Fruit fly (Drosophila melanogaster) whole organism, pupa: Measurements from ENCODE around the gene Rbp.

Experiments
- CG10348 ChIP-seq: fragments of 200-800 bp; sonication (Bioruptor generic); IDR thresholded peaks from 2 replicates; pipeline ENCODE4 v1.3.6; 2022; ENCODE audit warnings: missing biosample characterization, missing genetic modification characterization
- CG12605 ChIP-seq: fragments of 200-800 bp; sonication (Bioruptor generic); IDR thresholded peaks from 2 replicates; pipeline ENCODE4 v1.3.6; 2022; ENCODE audit warnings: missing biosample characterization, missing genetic modification characterization
- CG13204 ChIP-seq: fragments of 200-800 bp; sonication (Bioruptor generic); optimal IDR thresholded peaks from 2 replicates; lab custom pipeline; 2018; ENCODE audit warnings: missing biosample characterization, mild to moderate bottlenecking, missing genetic modification characterization, moderate library complexity
- CG14655 ChIP-seq: fragments of 200-800 bp; sonication (Bioruptor generic); optimal IDR thresholded peaks from 3 replicates; lab custom pipeline; 2017; ENCODE audit warnings: mild to moderate bottlenecking, missing biosample characterization, missing genetic modification reagents, missing genetic modification characterization
- CG15710 ChIP-seq: fragments of 200-800 bp; sonication (Bioruptor generic); optimal IDR thresholded peaks from 2 replicates; lab custom pipeline; 2018; ENCODE audit warnings: missing biosample characterization, mild to moderate bottlenecking, missing genetic modification characterization, moderate library complexity
- CG17806 ChIP-seq: fragments of 200-800 bp; sonication (Bioruptor generic); optimal IDR thresholded peaks from 2 replicates; lab custom pipeline; 2018; ENCODE audit warnings: missing biosample characterization, mild to moderate bottlenecking, missing genetic modification characterization, moderate library complexity
- CG32121 ChIP-seq: fragments of 200-800 bp; sonication (Bioruptor generic); IDR thresholded peaks from 2 replicates; pipeline ENCODE4 v1.3.6; 2022; ENCODE audit warnings: missing biosample characterization, missing genetic modification characterization
- CG34367 ChIP-seq: fragments of 200-800 bp; sonication (Bioruptor generic); optimal IDR thresholded peaks from 2 replicates; lab custom pipeline; 2018; ENCODE audit warnings: missing biosample characterization, mild to moderate bottlenecking, missing genetic modification characterization
- CG4496 ChIP-seq: fragments of 200-800 bp; sonication (Bioruptor generic); IDR thresholded peaks from 3 replicates; pipeline ENCODE4 v1.3.6; 2022; ENCODE audit warnings: missing biosample characterization, missing genetic modification characterization
- CG8159 ChIP-seq: fragments of 200-800 bp; sonication (Bioruptor generic); optimal IDR thresholded peaks from 3 replicates; lab custom pipeline; 2018; ENCODE audit warnings: missing biosample characterization, mild to moderate bottlenecking, missing genetic modification characterization, moderate library complexity
- CG8301 ChIP-seq: fragments of 200-800 bp; sonication (Bioruptor generic); optimal IDR thresholded peaks from 2 replicates; lab custom pipeline; 2018; ENCODE audit warnings: missing biosample characterization, mild to moderate bottlenecking, missing genetic modification characterization
- CG9948 ChIP-seq: fragments of 200-800 bp; sonication (Bioruptor generic); optimal IDR thresholded peaks from 2 replicates; lab custom pipeline; 2018; ENCODE audit warnings: missing biosample characterization, mild to moderate bottlenecking, missing genetic modification characterization, moderate library complexity
- D1 ChIP-seq: fragments of 200-800 bp; sonication (Bioruptor generic); optimal IDR thresholded peaks from 2 replicates; lab custom pipeline; 2018; ENCODE audit warnings: missing biosample characterization, mild to moderate bottlenecking, missing genetic modification characterization, moderate library complexity
- EcR ChIP-seq: fragments of 200-800 bp; sonication (Bioruptor generic); optimal IDR thresholded peaks from 3 replicates; lab custom pipeline; 2019; ENCODE audit warnings: missing biosample characterization, missing genetic modification characterization, mild to moderate bottlenecking, moderate library complexity, missing genetic modification reagents
- Ets98B ChIP-seq: fragments of 200-800 bp; sonication (Bioruptor generic); IDR thresholded peaks from 2 replicates; pipeline ENCODE4 v1.3.6; 2022; ENCODE audit warnings: missing biosample characterization, missing genetic modification characterization
- Pif1A ChIP-seq: fragments of 200-800 bp; sonication (Bioruptor generic); optimal IDR thresholded peaks from 3 replicates; lab custom pipeline; 2016; ENCODE audit warnings: missing biosample characterization, missing genetic modification characterization
- Pif1B ChIP-seq: fragments of 200-800 bp; sonication (Bioruptor generic); optimal IDR thresholded peaks from 3 replicates; lab custom pipeline; 2016; ENCODE audit warnings: missing biosample characterization, missing genetic modification characterization
- Snoo ChIP-seq: fragments of 200-800 bp; sonication (Bioruptor generic); optimal IDR thresholded peaks from 3 replicates; lab custom pipeline; 2017; ENCODE audit warnings: missing biosample characterization, mild to moderate bottlenecking, missing genetic modification characterization, inconsistent platforms
- fd96Ca ChIP-seq: fragments of 200-800 bp; sonication (Bioruptor generic); IDR thresholded peaks from 3 replicates; pipeline ENCODE4 v1.3.6; 2022; ENCODE audit warnings: missing biosample characterization, missing genetic modification characterization
- gl ChIP-seq: fragments of 200-800 bp; sonication (Bioruptor generic); optimal IDR thresholded peaks from 2 replicates; lab custom pipeline; 2018; ENCODE audit warnings: missing biosample characterization, mild to moderate bottlenecking, missing genetic modification characterization
- rn ChIP-seq: fragments of 200-800 bp; sonication (Bioruptor generic); IDR thresholded peaks from 2 replicates; pipeline ENCODE4 v1.3.6; 2022; ENCODE audit warnings: missing biosample characterization, missing genetic modification characterization

Rbp gene

DNA sequence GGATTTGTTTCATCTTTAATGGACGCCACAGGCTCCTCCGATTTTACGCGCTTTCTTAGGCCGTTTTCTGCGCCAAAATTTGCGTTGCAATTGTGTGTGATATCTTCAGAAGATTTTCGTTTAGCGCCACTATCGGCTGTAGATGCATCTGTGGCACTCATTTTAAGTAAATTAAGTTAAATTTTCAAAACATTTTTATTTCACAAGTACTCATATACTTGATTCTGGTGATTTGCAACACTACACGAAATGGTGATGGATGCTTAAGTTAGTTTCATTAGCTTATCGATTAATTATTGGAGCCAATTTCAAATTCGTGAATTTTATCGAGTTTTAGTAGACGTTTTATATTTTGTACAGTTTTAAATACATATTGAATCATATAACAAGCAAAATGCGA, 10.8 kb upstream of the Rbp start, which contains the start of gene CG6171:
CG6171 (minus strand) TSS at position 250 of the 400 bp plus-strand sequence.
- no peak for TF ChIP-seq CG34367 (tag; lab: Kevin White, UChicago)
- TF ChIP-seq Pif1B (GFP tag; lab: Kevin White, UChicago) = no peak
- no peak for TF ChIP-seq CG15710 (tag; lab: Kevin White, UChicago)
- no peak for TF ChIP-seq CG9948
- no peak for TF ChIP-seq CG4496 (GFP tag; lab: Robert Waterston, UW)
- TF ChIP-seq CG12605 (GFP tag; lab: Robert Waterston, UW) = no peak
- no peak for TF ChIP-seq Pif1A
- TF ChIP-seq EcR (GFP tag; lab: Kevin White, UChicago) = no peak
- TF ChIP-seq CG32121 (GFP tag; lab: Robert Waterston, UW) = no peak
- no peak for TF ChIP-seq CG14655 (GFP tag; lab: Kevin White, UChicago)
- TF ChIP-seq gl (tag; lab: Kevin White, UChicago) = no peak
- no peak for TF ChIP-seq rn (GFP tag; lab: Robert Waterston, UW)
- no peak for TF ChIP-seq D1
- TF ChIP-seq fd96Ca (GFP tag; lab: Robert Waterston, UW) = no peak
- no peak for TF ChIP-seq CG8301 (tag; lab: Kevin White, UChicago)
- no peak for TF ChIP-seq Ets98B (GFP tag; lab: Robert Waterston, UW)
- no peak for TF ChIP-seq CG13204 (GFP tag; lab: Kevin White, UChicago)
- no peak for TF ChIP-seq CG17806
- TF ChIP-seq, all 21 proteins: peak for 0

DNA sequence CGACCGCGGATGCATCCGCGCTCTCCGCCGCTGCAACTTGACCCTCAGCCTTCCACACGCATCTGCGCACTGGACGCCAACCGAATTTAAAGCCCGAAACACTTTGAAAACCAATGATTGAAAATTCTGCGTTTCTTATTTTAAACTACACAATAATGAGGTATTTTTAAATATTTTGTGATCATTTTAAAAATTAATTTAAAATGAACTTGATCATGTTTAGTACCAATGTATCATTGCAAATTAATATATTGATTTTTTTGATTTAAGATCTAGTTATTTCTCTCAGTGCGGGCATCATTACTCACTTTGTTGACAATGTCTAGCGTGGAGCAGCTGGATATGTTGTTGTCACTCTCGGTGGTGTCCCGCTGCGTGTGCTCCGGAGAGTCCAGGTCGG, 7.6 kb upstream of the Rbp start:
- TF ChIP-seq CG8301 (tag; lab: Kevin White, UChicago) = no peak
- peak; percentile 62; the same call in 1 of the 2 replicates for TF ChIP-seq CG32121 (GFP tag; lab: Robert Waterston, UW)
- TF ChIP-seq CG34367 (tag; lab: Kevin White, UChicago) = no peak
- no peak for TF ChIP-seq gl (tag; lab: Kevin White, UChicago)
- TF ChIP-seq Pif1B (GFP tag; lab: Kevin White, UChicago) = no peak
- peak; percentile 43 for TF ChIP-seq CG9948
- no peak for TF ChIP-seq CG13204 (GFP tag; lab: Kevin White, UChicago)
- no peak for TF ChIP-seq EcR (GFP tag; lab: Kevin White, UChicago)
- TF ChIP-seq D1 = no peak
- TF ChIP-seq CG17806 = peak; percentile 55
- TF ChIP-seq CG10348 (GFP tag; lab: Robert Waterston, UW) = no peak
- no peak for TF ChIP-seq rn (GFP tag; lab: Robert Waterston, UW)
- no peak for TF ChIP-seq Pif1A
- TF ChIP-seq Ets98B (GFP tag; lab: Robert Waterston, UW) = peak; percentile 41
- TF ChIP-seq CG14655 (GFP tag; lab: Kevin White, UChicago) = no peak
- TF ChIP-seq CG12605 (GFP tag; lab: Robert Waterston, UW) = peak; percentile 46; the same call in 1 of the 2 replicates
- TF ChIP-seq CG8159 (tag; lab: Kevin White, UChicago) = no peak
- no peak for TF ChIP-seq fd96Ca (GFP tag; lab: Robert Waterston, UW)
- TF ChIP-seq CG4496 (GFP tag; lab: Robert Waterston, UW) = peak; percentile 76; the same call in 2 of the 3 replicates
- TF ChIP-seq CG15710 (tag; lab: Kevin White, UChicago) = peak; percentile 32
- TF ChIP-seq Snoo (tag; lab: Kevin White, UChicago) = peak; percentile 19

dm6 chr3R:15367477-15367876, 7.0 kb upstream of the Rbp start, which contains the start of gene CG34404:
TSS of gene CG34404 (minus strand) at chr3R:15367665.
- TF ChIP-seq fd96Ca (GFP tag; lab: Robert Waterston, UW) (no peak), Pif1B (GFP tag; lab: Kevin White, UChicago) (no peak), CG4496 (GFP tag; lab: Robert Waterston, UW) (no peak), Pif1A (no peak), Snoo (tag; lab: Kevin White, UChicago) (no peak), CG17806 (no peak), gl (tag; lab: Kevin White, UChicago) (no peak), D1 (no peak), CG8301 (tag; lab: Kevin White, UChicago) (no peak)

DNA sequence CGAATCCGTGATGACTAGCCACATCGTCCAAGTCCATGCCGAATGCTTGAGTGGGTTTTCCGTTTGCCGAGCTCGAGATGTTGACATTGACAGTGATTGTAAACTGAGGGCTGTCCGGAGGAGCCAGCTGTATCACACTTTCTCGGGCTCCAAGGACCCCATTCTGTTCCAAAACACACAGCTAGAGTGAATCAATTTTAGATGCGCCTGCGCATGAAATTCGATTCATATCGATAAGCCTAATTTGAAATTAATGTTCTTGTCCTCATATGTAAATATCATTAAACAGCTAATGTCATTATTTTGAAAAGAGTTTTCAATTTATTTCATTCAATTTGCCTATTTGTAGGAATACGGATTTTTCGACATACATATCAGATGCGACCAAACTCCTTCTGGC, 4.7 kb upstream of the Rbp start, which contains the start of gene CG14868:
CG14868 (minus strand) TSS at position 204 of the 400 bp plus-strand sequence.
- TF ChIP-seq CG13204 (GFP tag; lab: Kevin White, UChicago) = no peak
- no peak for TF ChIP-seq Snoo (tag; lab: Kevin White, UChicago)
- TF ChIP-seq gl (tag; lab: Kevin White, UChicago) = no peak
- no peak for TF ChIP-seq CG4496 (GFP tag; lab: Robert Waterston, UW)
- no peak for TF ChIP-seq Pif1B (GFP tag; lab: Kevin White, UChicago)
- TF ChIP-seq CG10348 (GFP tag; lab: Robert Waterston, UW) = no peak
- no peak for TF ChIP-seq Pif1A
- TF ChIP-seq EcR (GFP tag; lab: Kevin White, UChicago) = no peak

DNA sequence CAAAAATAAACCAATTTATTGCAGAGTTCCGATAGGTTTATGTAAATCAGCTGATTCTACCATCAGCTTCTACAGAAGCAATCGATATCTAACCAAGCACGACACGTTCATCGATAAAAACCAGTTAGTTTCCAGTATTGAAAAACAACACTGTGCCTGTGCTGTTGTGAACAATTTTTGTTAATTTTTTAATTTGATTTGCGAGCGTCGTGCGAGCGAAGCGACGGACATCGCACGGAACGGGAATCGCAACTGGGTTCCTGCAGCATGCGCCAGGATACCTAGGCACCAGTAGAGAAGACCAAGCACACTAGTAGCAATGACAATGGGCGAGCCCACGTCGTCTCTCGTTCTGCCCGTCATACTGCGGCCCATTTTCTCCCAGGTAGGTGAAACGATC, 2.6 kb upstream of the Rbp start, which contains the start of the genes Ccm3 and CG6136:
Ccm3 (plus strand) TSS at position 125 of the 400 bp plus-strand sequence.
CG6136 (minus strand) TSS at position 380 of the 400 bp plus-strand sequence.
- TF ChIP-seq Snoo (tag; lab: Kevin White, UChicago) = peak; percentile 10
- TF ChIP-seq CG34367 (tag; lab: Kevin White, UChicago) = no peak
- 0 out of 2 replicates have a peak, but pooled peaks have one; percentile 25 for TF ChIP-seq CG32121 (GFP tag; lab: Robert Waterston, UW)
- no peak for TF ChIP-seq D1
- TF ChIP-seq CG15710 (tag; lab: Kevin White, UChicago) = peak; percentile 13
- TF ChIP-seq CG4496 (GFP tag; lab: Robert Waterston, UW) = peak; percentile 45; the same call in 1 of the 3 replicates
- TF ChIP-seq CG8159 (tag; lab: Kevin White, UChicago) = no peak
- no peak for TF ChIP-seq Pif1B (GFP tag; lab: Kevin White, UChicago)
- TF ChIP-seq Ets98B (GFP tag; lab: Robert Waterston, UW) = 0 out of 2 replicates have a peak, but pooled peaks have one; percentile 10
- no peak for TF ChIP-seq gl (tag; lab: Kevin White, UChicago)
- no peak for TF ChIP-seq Pif1A
- TF ChIP-seq CG10348 (GFP tag; lab: Robert Waterston, UW) = no peak
- TF ChIP-seq EcR (GFP tag; lab: Kevin White, UChicago) = no peak
- TF ChIP-seq CG8301 (tag; lab: Kevin White, UChicago) = no peak
- no peak for TF ChIP-seq fd96Ca (GFP tag; lab: Robert Waterston, UW)
- TF ChIP-seq CG17806 = no peak
- TF ChIP-seq rn (GFP tag; lab: Robert Waterston, UW) = no peak
- no peak for TF ChIP-seq CG12605 (GFP tag; lab: Robert Waterston, UW)
- no peak for TF ChIP-seq CG14655 (GFP tag; lab: Kevin White, UChicago)
- no peak for TF ChIP-seq CG9948
- TF ChIP-seq CG13204 (GFP tag; lab: Kevin White, UChicago) = no peak
